Fruit fly (Drosophila melanogaster) whole organism, embryonic: ENCODE data around the gene fz3.
A peak's percentile ranks its signal among the peaks of the same experiment; 100 is the strongest.

Source experiments
- ATbp ChIP-seq: fragments of 200-800 bp; sonication (Bioruptor generic); optimal IDR thresholded peaks from 2 replicates; lab custom pipeline; 2017; ENCODE audit warnings: missing biosample characterization, mild to moderate bottlenecking, missing genetic modification characterization, missing genetic modification reagents
- Asciz ChIP-seq: fragments of 200-800 bp; sonication (Bioruptor generic); optimal IDR thresholded peaks from 2 replicates; lab custom pipeline; 2017; ENCODE audit warnings: missing biosample characterization, mild to moderate bottlenecking, missing genetic modification characterization, missing genetic modification reagents
- Awh ChIP-seq: fragments of 200-800 bp; sonication (Bioruptor generic); IDR thresholded peaks from 2 replicates; pipeline ENCODE4, ENCODE4 v1.3.6; 2022; ENCODE audit warnings: missing biosample characterization, missing genetic modification characterization
- CG10959 ChIP-seq: fragments of 200-800 bp; sonication (Bioruptor generic); IDR thresholded peaks from 2 replicates; pipeline ENCODE4 v1.3.6; 2022; ENCODE audit warnings: missing biosample characterization, missing genetic modification characterization
- CG12071 ChIP-seq: fragments of 200-800 bp; sonication (Bioruptor generic); optimal IDR thresholded peaks from 3 replicates; lab custom pipeline; 2018; ENCODE audit warnings: missing biosample characterization, mild to moderate bottlenecking, missing genetic modification characterization
- CG1233 ChIP-seq: fragments of 200-800 bp; sonication (Bioruptor generic); optimal IDR thresholded peaks from 4 replicates; lab custom pipeline; 2018; ENCODE audit warnings: missing biosample characterization, mild to moderate bottlenecking, missing genetic modification characterization
- CG13287 ChIP-seq: fragments of 200-800 bp; sonication (Bioruptor generic); IDR thresholded peaks from 2 replicates; pipeline ENCODE4 v1.3.6; 2022; ENCODE audit warnings: missing biosample characterization, missing genetic modification characterization; ENCODE audit not compliant: partially characterized antibody
- CG15514 ChIP-seq: fragments of 200-800 bp; sonication (Bioruptor generic); optimal IDR thresholded peaks from 3 replicates; lab custom pipeline; 2017; ENCODE audit warnings: missing biosample characterization, missing genetic modification characterization, mild to moderate bottlenecking, moderate library complexity, missing genetic modification reagents
- CG15601 ChIP-seq: fragments of 200-800 bp; sonication (Bioruptor generic); optimal IDR thresholded peaks from 3 replicates; lab custom pipeline; 2019; ENCODE audit warnings: missing biosample characterization, mild to moderate bottlenecking, missing genetic modification characterization, moderate library complexity
- CG2202 ChIP-seq: fragments of 200-800 bp; sonication (Bioruptor generic); optimal IDR thresholded peaks from 2 replicates; lab custom pipeline; 2018; ENCODE audit warnings: missing biosample characterization, mild to moderate bottlenecking, missing genetic modification characterization
- CG2678 ChIP-seq: fragments of 200-800 bp; sonication (Bioruptor generic); optimal IDR thresholded peaks from 3 replicates; lab custom pipeline; 2019; ENCODE audit warnings: missing biosample characterization, mild to moderate bottlenecking, missing genetic modification characterization, moderate library complexity
- CG2889 ChIP-seq: fragments of 200-800 bp; sonication (Bioruptor generic); IDR thresholded peaks from 3 replicates; pipeline ENCODE4 v1.3.6; 2022; ENCODE audit warnings: missing biosample characterization, missing genetic modification characterization
- CG30431 ChIP-seq: fragments of 200-800 bp; sonication (Bioruptor generic); optimal IDR thresholded peaks from 2 replicates; lab custom pipeline; 2017; ENCODE audit warnings: missing biosample characterization, missing genetic modification characterization
- CG33557 ChIP-seq: fragments of 200-800 bp; sonication (Bioruptor generic); optimal IDR thresholded peaks from 2 replicates; lab custom pipeline; 2019; ENCODE audit warnings: missing biosample characterization, mild to moderate bottlenecking, missing genetic modification characterization, moderate library complexity
- CG34422 ChIP-seq: fragments of 200-800 bp; sonication (Bioruptor generic); IDR thresholded peaks from 3 replicates; pipeline ENCODE4 v1.3.6; 2022; ENCODE audit warnings: missing biosample characterization, missing genetic modification characterization
- CG4328 ChIP-seq: fragments of 200-800 bp; sonication (Bioruptor generic); optimal IDR thresholded peaks from 3 replicates; lab custom pipeline; 2017; ENCODE audit warnings: missing biosample characterization, missing genetic modification reagents, missing genetic modification characterization
- CG7987 ChIP-seq: fragments of 200-800 bp; sonication (Bioruptor generic); optimal IDR thresholded peaks from 2 replicates; lab custom pipeline; 2018; ENCODE audit warnings: missing biosample characterization, mild to moderate bottlenecking, missing genetic modification characterization, moderate library complexity
- CG8089 ChIP-seq: fragments of 200-800 bp; sonication (Bioruptor generic); optimal IDR thresholded peaks from 3 replicates; lab custom pipeline; 2016; ENCODE audit warnings: missing biosample characterization, missing genetic modification characterization
- Dbx ChIP-seq: fragments of 200-800 bp; sonication (Bioruptor generic); IDR thresholded peaks from 3 replicates; pipeline ENCODE4 v1.3.6; 2022; ENCODE audit warnings: missing biosample characterization, missing genetic modification characterization
- Deaf1 ChIP-seq: fragments of 200-800 bp; optimal IDR thresholded peaks from 3 replicates; lab custom pipeline; 2019; ENCODE audit warnings: missing biosample characterization, mild to moderate bottlenecking, missing genetic modification characterization, moderate library complexity
- Jarid2 ChIP-seq: fragments of 200-800 bp; sonication (Bioruptor generic); optimal IDR thresholded peaks from 3 replicates; lab custom pipeline; 2017; ENCODE audit warnings: mild to moderate bottlenecking, missing biosample characterization, missing genetic modification reagents, missing genetic modification characterization
- Med ChIP-seq: fragments of 200-800 bp; sonication (Bioruptor generic); peaks from one replicate; lab custom pipeline; 2016; ENCODE audit warnings: missing biosample characterization, missing genetic modification characterization, mild to moderate bottlenecking, inconsistent platforms, moderate library complexity
- Meics ChIP-seq: fragments of 200-800 bp; sonication (Bioruptor generic); optimal IDR thresholded peaks from 2 replicates; lab custom pipeline; 2017; ENCODE audit warnings: missing biosample characterization, mild to moderate bottlenecking, missing genetic modification characterization
- NfI ChIP-seq: fragments of 200-800 bp; sonication (Bioruptor generic); optimal IDR thresholded peaks from 3 replicates; lab custom pipeline; 2018; ENCODE audit warnings: missing biosample characterization, mild to moderate bottlenecking, missing genetic modification characterization, moderate library complexity
- Opbp ChIP-seq: fragments of 200-800 bp; sonication (Bioruptor generic); IDR thresholded peaks from 3 replicates; pipeline ENCODE4 v1.3.6; 2022; ENCODE audit warnings: missing biosample characterization, missing genetic modification characterization; ENCODE audit not compliant: partially characterized antibody
- Sox100B ChIP-seq: fragments of 200-800 bp; sonication (Bioruptor generic); optimal IDR thresholded peaks from 3 replicates; lab custom pipeline; 2018; ENCODE audit warnings: missing biosample characterization, mild to moderate bottlenecking, missing genetic modification characterization
- bsh ChIP-seq, 2 experiments: fragments of 200-800 bp; sonication (Bioruptor generic); optimal IDR thresholded peaks; 2 replicates each; lab custom pipeline; 2017 to 2018; ENCODE audit warnings: mild to moderate bottlenecking in 2 of 2, missing biosample characterization in 2 of 2, missing genetic modification characterization in 2 of 2, moderate library complexity in 1 of 2
- btn ChIP-seq: fragments of 200-800 bp; sonication (Bioruptor generic); optimal IDR thresholded peaks from 2 replicates; lab custom pipeline; 2016; ENCODE audit warnings: missing biosample characterization, missing genetic modification characterization
- chif ChIP-seq, 2 experiments: fragments of 200-800 bp; sonication (Bioruptor generic); optimal IDR thresholded peaks; 3 replicates each; lab custom pipeline; 2016; ENCODE audit warnings: missing biosample characterization in 2 of 2, missing genetic modification characterization in 2 of 2
- chinmo ChIP-seq: fragments of 200-800 bp; sonication (Bioruptor generic); IDR thresholded peaks from 4 replicates; pipeline ENCODE4 v1.3.6; 2022; ENCODE audit warnings: missing biosample characterization, missing genetic modification characterization; ENCODE audit not compliant: partially characterized antibody
- ci ChIP-seq: fragments of 200-800 bp; sonication (Bioruptor generic); IDR thresholded peaks from 3 replicates; pipeline ENCODE4 v1.3.6; 2022; ENCODE audit warnings: missing biosample characterization, missing genetic modification characterization
- dysf ChIP-seq: fragments of 200-800 bp; sonication (Bioruptor generic); IDR thresholded peaks from 3 replicates; pipeline ENCODE4 v1.3.6; 2022; ENCODE audit warnings: missing biosample characterization, missing genetic modification characterization
- fd64A ChIP-seq: fragments of 200-800 bp; sonication (Bioruptor generic); optimal IDR thresholded peaks from 3 replicates; lab custom pipeline; 2018; ENCODE audit warnings: missing biosample characterization, mild to moderate bottlenecking, missing genetic modification characterization
- gem ChIP-seq: fragments of 200-800 bp; sonication (Bioruptor generic); optimal IDR thresholded peaks from 2 replicates; lab custom pipeline; 2019; ENCODE audit warnings: missing biosample characterization, mild to moderate bottlenecking, missing genetic modification characterization, moderate library complexity
- hbn ChIP-seq: fragments of 200-800 bp; sonication (Bioruptor generic); IDR thresholded peaks from 2 replicates; pipeline ENCODE4 v1.3.6; 2022; ENCODE audit warnings: missing biosample characterization, missing genetic modification characterization; ENCODE audit not compliant: partially characterized antibody
- jing ChIP-seq: fragments of 200-800 bp; sonication (Bioruptor generic); optimal IDR thresholded peaks from 2 replicates; lab custom pipeline; 2018; ENCODE audit warnings: missing biosample characterization, mild to moderate bottlenecking, missing genetic modification characterization
- kni ChIP-seq: fragments of 200-800 bp; sonication (Bioruptor generic); optimal IDR thresholded peaks from 3 replicates; lab custom pipeline; 2017; ENCODE audit warnings: mild to moderate bottlenecking, missing biosample characterization, missing genetic modification reagents, missing genetic modification characterization
- lab ChIP-seq: fragments of 200-800 bp; sonication (Bioruptor generic); optimal IDR thresholded peaks from 3 replicates; lab custom pipeline; 2017; ENCODE audit warnings: missing biosample characterization, missing genetic modification characterization, mild to moderate bottlenecking, moderate library complexity, missing genetic modification reagents
- org-1 ChIP-seq: fragments of 200-800 bp; sonication (Bioruptor generic); optimal IDR thresholded peaks from 2 replicates; lab custom pipeline; 2017; ENCODE audit warnings: missing biosample characterization, missing genetic modification characterization
- pan ChIP-seq, 4 experiments: fragments of >200 bp in 3 of 4; fragments of 200-800 bp in 1 of 4; sonication (Bioruptor generic) in 1 of 4; optimal IDR thresholded peaks in 3 of 4; IDR thresholded peaks in 1 of 4; 2 replicates each; pipeline versions ENCODE4 v1.3.6 to Lab custom; 2017 to 2022; ENCODE audit warnings: missing biosample characterization in 2 of 4, missing genetic modification characterization in 2 of 4, mixed read lengths in 1 of 4
- repo ChIP-seq: fragments of 200-800 bp; sonication (Bioruptor generic); optimal IDR thresholded peaks from 2 replicates; lab custom pipeline; 2016; ENCODE audit warnings: missing biosample characterization, missing genetic modification characterization
- sd ChIP-seq: fragments of 200-800 bp; sonication (Bioruptor generic); optimal IDR thresholded peaks from 3 replicates; lab custom pipeline; 2018; ENCODE audit warnings: missing biosample characterization, mild to moderate bottlenecking, missing genetic modification characterization, moderate library complexity
- sens ChIP-seq: fragments of 200-800 bp; sonication (Bioruptor generic); peaks from one replicate; lab custom pipeline; 2016; ENCODE audit warnings: missing biosample characterization, missing genetic modification characterization
- sisA ChIP-seq: fragments of 200-800 bp; sonication (Bioruptor generic); IDR thresholded peaks from 2 replicates; pipeline ENCODE4 v1.3.6; 2022; ENCODE audit warnings: missing biosample characterization, missing genetic modification characterization
- so ChIP-seq: fragments of 200-800 bp; sonication (Bioruptor generic); IDR thresholded peaks from 3 replicates; pipeline ENCODE4 v1.3.6; 2022; ENCODE audit warnings: missing biosample characterization, missing genetic modification characterization
- vnd ChIP-seq: fragments of 200-800 bp; sonication (Bioruptor generic); IDR thresholded peaks from 3 replicates; pipeline ENCODE4 v1.3.6; 2022; ENCODE audit warnings: missing biosample characterization, missing genetic modification characterization; ENCODE audit not compliant: partially characterized antibody
- wek ChIP-seq: fragments of 200-800 bp; sonication (Bioruptor generic); optimal IDR thresholded peaks from 3 replicates; lab custom pipeline; 2018; ENCODE audit warnings: missing biosample characterization, mild to moderate bottlenecking, missing genetic modification characterization, moderate library complexity

The fz3 gene

dm6 chrX:772305-772986 is 2.7 kb downstream of the fz3 start:
- TF ChIP-seq bsh (GFP tag; optimal IDR thresholded peaks at IDR 0.05; lab: Kevin White, UChicago) (peak in 1 of 2 experiments; percentile 27), Dbx (0 out of 3 replicates have a peak, but pooled peaks have one; percentile 46), Med (peak; percentile 81), Jarid2 (GFP tag; lab: Kevin White, UChicago) (no peak), CG34422 (GFP tag; lab: Robert Waterston, UW) (no peak), sd (peak; percentile 31), org-1 (no peak), wek (GFP tag; lab: Kevin White, UChicago) (peak; percentile 7), hbn (GFP tag; lab: Robert Waterston, UW) (no peak), NfI (no peak), jing (GFP tag; lab: Kevin White, UChicago) (no peak), CG12071 (peak; percentile 23), lab (GFP tag; lab: Kevin White, UChicago) (peak; percentile 41), chif (GFP tag; optimal IDR thresholded peaks at IDR 0.05; lab: Kevin White, UChicago) (peak in 1 of 2 experiments; percentile 17), Awh (GFP tag; lab: Robert Waterston, UW) (peak; percentile 53; the same call in 1 of the 2 replicates), ATbp (GFP tag; lab: Kevin White, UChicago) (peak; percentile 55), CG7987 (peak; percentile 21), Meics (GFP tag; lab: Kevin White, UChicago) (peak; percentile 13), CG2202 (tag; lab: Kevin White, UChicago) (no peak), kni (GFP tag; lab: Kevin White, UChicago) (no peak), vnd (GFP tag; lab: Robert Waterston, UW) (no peak), CG33557 (GFP tag; lab: Kevin White, UChicago) (no peak), CG8089 (GFP tag; lab: Kevin White, UChicago) (peak; percentile 10), gem (peak; percentile 21), CG2889 (GFP tag; lab: Robert Waterston, UW) (no peak), CG2678 (peak; percentile 40), so (GFP tag; lab: Robert Waterston, UW) (0 out of 3 replicates have a peak, but pooled peaks have one; percentile 18), Asciz (GFP tag; lab: Kevin White, UChicago) (peak; percentile 31), ci (0 out of 3 replicates have a peak, but pooled peaks have one; percentile 35), CG13287 (GFP tag; lab: Robert Waterston, UW) (no peak), CG1233 (GFP tag; lab: Kevin White, UChicago) (peak; percentile 15), sisA (GFP tag; lab: Robert Waterston, UW) (no peak), Opbp (GFP tag; lab: Robert Waterston, UW) (no peak), repo (no peak), dysf (GFP tag; lab: Robert Waterston, UW) (no peak), CG10959 (GFP tag; lab: Robert Waterston, UW) (no peak), Sox100B (GFP tag; lab: Kevin White, UChicago) (peak; percentile 40), fd64A (GFP tag; lab: Kevin White, UChicago) (peak; percentile 11), CG4328 (GFP tag; lab: Kevin White, UChicago) (peak; percentile 4), chinmo (GFP tag; lab: Robert Waterston, UW) (no peak), pan (optimal IDR thresholded peaks at IDR 0.05; lab: Kevin White, UChicago) (no peak), pan (GFP tag; optimal IDR thresholded peaks at IDR 0.05 in 1 of 2, IDR thresholded peaks at IDR 0.05 in 1 of 2) (peak in 1 of 2 experiments; percentile 5), CG15601 (tag; lab: Kevin White, UChicago) (peak; percentile 44), sens (GFP tag; lab: Kevin White, UChicago) (peak; percentile 76), Deaf1 (no peak), CG30431 (GFP tag; lab: Kevin White, UChicago) (no peak), btn (GFP tag; lab: Kevin White, UChicago) (no peak), CG15514 (GFP tag; lab: Kevin White, UChicago) (no peak)
